Fruit fly (Drosophila melanogaster): ENCODE results near the gene CG8838.
A peak's percentile ranks its signal among the peaks of the same experiment; 100 is the strongest.

The CG8838 gene

DNA sequence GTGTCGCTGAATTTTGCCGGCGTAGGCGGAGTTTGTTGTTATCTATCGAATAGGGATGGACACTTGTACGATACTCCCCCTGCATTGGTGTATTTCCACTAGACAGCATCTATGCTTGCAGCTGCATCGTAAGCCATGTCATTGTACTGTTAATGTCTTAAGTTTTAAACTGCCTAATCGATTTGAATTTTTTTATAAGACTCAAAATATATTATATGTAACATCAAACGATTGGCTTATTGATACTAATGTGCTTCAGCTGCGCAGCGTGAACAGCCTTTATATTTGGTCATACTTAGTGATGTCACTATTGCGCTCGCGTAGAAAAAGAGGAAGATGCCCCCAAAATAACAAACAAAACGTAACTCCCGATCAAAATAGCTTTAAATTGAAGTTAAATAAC, 19.2 kb downstream of the CG8838 start, which contains the start of the genes CG9662 and Ptpa (continued):
- TF ChIP-seq CG17829 (tag; optimal IDR thresholded peaks at IDR 0.05), result peak; percentile 77
- peak; percentile 70 for TF ChIP-seq tna (GFP tag; IDR thresholded peaks at IDR 0.05; ENCODE audit: partially characterized antibody)
- peak; percentile 88 for TF ChIP-seq H2.0 (GFP tag; IDR thresholded peaks at IDR 0.05)
- TF ChIP-seq CG8281 (tag; optimal IDR thresholded peaks at IDR 0.05), result peak; percentile 41
- TF ChIP-seq CG1792 (GFP tag; optimal IDR thresholded peaks at IDR 0.05), result peak; percentile 76
- peak; percentile 85 for TF ChIP-seq hbn (GFP tag; IDR thresholded peaks at IDR 0.05; ENCODE audit: partially characterized antibody)
- peak; percentile 86 for TF ChIP-seq dpn (GFP tag; optimal IDR thresholded peaks at IDR 0.05)
- TF ChIP-seq NfI (GFP tag; optimal IDR thresholded peaks at IDR 0.05), result peak; percentile 82
- peak in 1 of 2 experiments; percentile 63 for TF ChIP-seq bsh (GFP tag; optimal IDR thresholded peaks at IDR 0.05)
- TF ChIP-seq shn (GFP tag; optimal IDR thresholded peaks at IDR 0.05), result peak; percentile 86
- TF ChIP-seq C15 (GFP tag; IDR thresholded peaks at IDR 0.05), result no peak
- TF ChIP-seq grn (GFP tag; optimal IDR thresholded peaks at IDR 0.05), result no peak
- TF ChIP-seq lbe (GFP tag; optimal IDR thresholded peaks at IDR 0.05), result no peak
- no peak for TF ChIP-seq Hr39 (optimal IDR thresholded peaks at IDR 0.05)
- TF ChIP-seq CG12299 (tag; optimal IDR thresholded peaks at IDR 0.05), result no peak
- TF ChIP-seq HLH3B (GFP tag; IDR thresholded peaks at IDR 0.05), result peak; percentile 82
- peak; percentile 67; the same call in 2 of the 3 replicates for TF ChIP-seq CG3726 (GFP tag; IDR thresholded peaks at IDR 0.05)
- peak; percentile 92 for TF ChIP-seq Abd-B (GFP tag; optimal IDR thresholded peaks at IDR 0.05)
- TF ChIP-seq Bteb2 (GFP tag; optimal IDR thresholded peaks at IDR 0.05), result peak; percentile 81
- peak; percentile 48 for TF ChIP-seq CG8388 (GFP tag; optimal IDR thresholded peaks at IDR 0.05)
- TF ChIP-seq nerfin-1 (tag; optimal IDR thresholded peaks at IDR 0.05), result no peak
- no peak for TF ChIP-seq CG11696 (GFP tag; IDR thresholded peaks at IDR 0.05)
- TF ChIP-seq ato (GFP tag; IDR thresholded peaks at IDR 0.05; ENCODE audit: partially characterized antibody), result peak; percentile 58
- TF ChIP-seq lola (GFP tag; optimal IDR thresholded peaks at IDR 0.05), result peak in 2 of 3 experiments; percentile 67 to 70
- peak; percentile 90 for TF ChIP-seq ranshi (GFP tag; IDR thresholded peaks at IDR 0.05)
- peak; percentile 33; the same call in 1 of the 3 replicates for TF ChIP-seq so (GFP tag; IDR thresholded peaks at IDR 0.05)
- peak; percentile 73 for TF ChIP-seq Dek (tag; optimal IDR thresholded peaks at IDR 0.05)
- peak; percentile 21; the same call in 1 of the 2 replicates for TF ChIP-seq ap (GFP tag; IDR thresholded peaks at IDR 0.05)
- peak; percentile 98 for TF ChIP-seq MBD-R2 (GFP tag; IDR thresholded peaks at IDR 0.05)
- peak; percentile 46 for TF ChIP-seq D19A (tag; optimal IDR thresholded peaks at IDR 0.05)
- TF ChIP-seq wek (GFP tag; optimal IDR thresholded peaks at IDR 0.05), result no peak
- TF ChIP-seq E2f2 (GFP tag; IDR thresholded peaks at IDR 0.05), result peak; percentile 67
- TF ChIP-seq grau (tag; optimal IDR thresholded peaks at IDR 0.05), result peak; percentile 79
- TF ChIP-seq Doc3 (GFP tag; IDR thresholded peaks at IDR 0.05; ENCODE audit: partially characterized antibody), result peak; percentile 94
- peak; percentile 75; the same call in 1 of the 3 replicates for TF ChIP-seq CG2889 (GFP tag; IDR thresholded peaks at IDR 0.05)
- peak; percentile 76 for TF ChIP-seq CG14441 (GFP tag; IDR thresholded peaks at IDR 0.05)
- TF ChIP-seq CG32767 (GFP tag; IDR thresholded peaks at IDR 0.05), result peak; percentile 70; the same call in 1 of the 2 replicates
- peak; percentile 72 for TF ChIP-seq Mrtf (GFP tag; IDR thresholded peaks at IDR 0.05)
- TF ChIP-seq slp2 (GFP tag; optimal IDR thresholded peaks at IDR 0.05), result peak; percentile 71
- no peak for TF ChIP-seq bigmax (GFP tag; optimal IDR thresholded peaks at IDR 0.05)
- TF ChIP-seq CG10321 (GFP tag; IDR thresholded peaks at IDR 0.05), result no peak
- TF ChIP-seq da (GFP tag; optimal IDR thresholded peaks at IDR 0.05), result peak; percentile 38
- TF ChIP-seq CG10654 (GFP tag; optimal IDR thresholded peaks at IDR 0.05), result peak; percentile 85
- peak; percentile 65 for TF ChIP-seq repo (GFP tag; optimal IDR thresholded peaks at IDR 0.05)
- TF ChIP-seq vvl (GFP tag; IDR thresholded peaks at IDR 0.05), result peak; percentile 64
- no peak for TF ChIP-seq Blimp-1 (GFP tag; optimal IDR thresholded peaks at IDR 0.05)
- peak; percentile 86 for TF ChIP-seq Chrac-16 (GFP tag; optimal IDR thresholded peaks at IDR 0.05)
- peak; percentile 52; the same call in 1 of the 3 replicates for TF ChIP-seq ase (GFP tag; IDR thresholded peaks at IDR 0.05)
- TF ChIP-seq CG2202 (tag; optimal IDR thresholded peaks at IDR 0.05), result peak; percentile 32
- TF ChIP-seq chif (GFP tag; optimal IDR thresholded peaks at IDR 0.05), result peak; percentile 54 to 86
- peak; percentile 70; the same call in 1 of the 2 replicates for TF ChIP-seq Taf1 (GFP tag; IDR thresholded peaks at IDR 0.05)

Measured in whole organism, embryonic.